Worm (Caenorhabditis elegans) whole organism, young adult: ENCODE measurements around the gene inx-5.

Experiments
- F49E8.2 ChIP-seq: sonication (generic microtip); optimal IDR thresholded peaks from 3 replicates; lab custom pipeline; 2017; ENCODE audit warnings: missing genetic modification characterization, mild to moderate bottlenecking, missing compliant biosample characterization, antibody characterized with exemption, moderate library complexity; ENCODE audit not compliant: insufficient read depth
- Y53F4B.3 ChIP-seq: fragments of 200-800 bp; sonication (Bioruptor generic); IDR thresholded peaks from 2 replicates; pipeline ENCODE4 v1.3.6; 2022; ENCODE audit warnings: missing genetic modification reagents, missing genetic modification characterization, missing compliant biosample characterization
- Y95B8A.8 ChIP-seq: fragments of 200-800 bp; sonication (Bioruptor generic); IDR thresholded peaks from 2 replicates; pipeline ENCODE4 v1.3.6; 2022; ENCODE audit warnings: missing genetic modification reagents, missing genetic modification characterization, missing compliant biosample characterization
- ZK185.1 ChIP-seq: sonication (generic microtip); optimal IDR thresholded peaks from 2 replicates; lab custom pipeline; 2016; ENCODE audit warnings: mild to moderate bottlenecking, missing genetic modification characterization, missing compliant biosample characterization; ENCODE audit not compliant: poor library complexity, severe bottlenecking
- ama-1 ChIP-seq, 3 experiments: fragments of 150-350 bp in 1 of 3; sonication (generic microtip) in 2 of 3; optimal IDR thresholded peaks; 2 replicates each; lab custom pipeline; 2014 to 2018; ENCODE audit warnings: missing biosample characterization in 2 of 3, missing genetic modification characterization in 2 of 3, missing genetic modification reagents in 2 of 3
- aptf-3 ChIP-seq: fragments of 200-800 bp; sonication (Bioruptor generic); IDR thresholded peaks from 2 replicates; pipeline ENCODE4 v1.3.6; 2022; ENCODE audit warnings: missing genetic modification characterization, missing compliant biosample characterization
- athp-1 ChIP-seq: sonication (generic microtip); optimal IDR thresholded peaks from 2 replicates; lab custom pipeline; 2017; ENCODE audit warnings: mild to moderate bottlenecking, missing genetic modification characterization, missing compliant biosample characterization
- attf-3 ChIP-seq: fragments of 200-800 bp; sonication (Bioruptor generic); conservative IDR thresholded peaks from 2 replicates; pipeline ENCODE4 v1.3.6; 2022; ENCODE audit warnings: missing genetic modification reagents, missing genetic modification characterization, missing compliant biosample characterization
- attf-5 ChIP-seq: fragments of 200-800 bp; sonication (Bioruptor generic); optimal IDR thresholded peaks from 2 replicates; lab custom pipeline; 2018; ENCODE audit warnings: mild to moderate bottlenecking, missing genetic modification characterization, missing compliant biosample characterization
- bed-1 ChIP-seq: fragments of 200-800 bp; sonication (Bioruptor generic); IDR thresholded peaks from 2 replicates; pipeline ENCODE4 v1.3.6; 2022; ENCODE audit warnings: missing genetic modification reagents, missing genetic modification characterization, missing compliant biosample characterization
- efl-1 ChIP-seq: fragments of 150-350 bp; optimal IDR thresholded peaks from 2 replicates; lab custom pipeline; 2014; ENCODE audit warnings: missing biosample characterization, missing genetic modification reagents, missing genetic modification characterization
- fkh-3 ChIP-seq: sonication (generic microtip); optimal IDR thresholded peaks from 2 replicates; lab custom pipeline; 2016; ENCODE audit warnings: mild to moderate bottlenecking, missing genetic modification characterization, missing compliant biosample characterization
- hmg-20 ChIP-seq: fragments of 200-800 bp; sonication (Bioruptor generic); IDR thresholded peaks from 2 replicates; pipeline ENCODE4 v1.3.6; 2022; ENCODE audit warnings: missing genetic modification reagents, missing genetic modification characterization, missing compliant biosample characterization
- hsf-1 ChIP-seq: fragments of 200-800 bp; sonication (Bioruptor generic); IDR thresholded peaks from 2 replicates; pipeline ENCODE4 v1.3.6; 2022; ENCODE audit warnings: missing genetic modification reagents, missing genetic modification characterization, missing compliant biosample characterization
- lin-35 ChIP-seq, 3 experiments: fragments of 150-350 bp in 2 of 3; sonication (generic microtip) in 1 of 3; optimal IDR thresholded peaks; 2 replicates each; lab custom pipeline; 2014 to 2018; ENCODE audit warnings: missing biosample characterization in 3 of 3, missing genetic modification characterization in 3 of 3, missing genetic modification reagents in 3 of 3
- lin-54 ChIP-seq: fragments of 200-800 bp; sonication (Bioruptor generic); optimal IDR thresholded peaks from 2 replicates; lab custom pipeline; 2018; ENCODE audit warnings: mild to moderate bottlenecking, missing genetic modification characterization, missing compliant biosample characterization
- madf-10 ChIP-seq: sonication (generic microtip); optimal IDR thresholded peaks from 2 replicates; lab custom pipeline; 2016; ENCODE audit warnings: mild to moderate bottlenecking, missing genetic modification characterization, missing compliant biosample characterization
- madf-3 ChIP-seq: fragments of 200-800 bp; sonication (Bioruptor generic); IDR thresholded peaks from 2 replicates; pipeline ENCODE4 v1.3.6; 2022; ENCODE audit warnings: missing genetic modification reagents, missing genetic modification characterization, missing compliant biosample characterization
- mcd-1 ChIP-seq: fragments of 200-800 bp; sonication (Bioruptor generic); IDR thresholded peaks from 2 replicates; pipeline ENCODE4 v1.3.6; 2022; ENCODE audit warnings: missing genetic modification reagents, missing genetic modification characterization, missing compliant biosample characterization
- mel-28 ChIP-seq: sonication (generic microtip); optimal IDR thresholded peaks from 2 replicates; lab custom pipeline; 2016; ENCODE audit warnings: borderline replicate concordance, mild to moderate bottlenecking, missing genetic modification characterization, missing compliant biosample characterization
- nfya-2 ChIP-seq: fragments of 200-800 bp; sonication (Bioruptor generic); IDR thresholded peaks from 2 replicates; pipeline ENCODE4 v1.3.6; 2022; ENCODE audit warnings: missing genetic modification reagents, missing genetic modification characterization, missing compliant biosample characterization
- nhr-120 ChIP-seq: fragments of 200-800 bp; sonication (Bioruptor generic); IDR thresholded peaks from 2 replicates; pipeline ENCODE4 v1.3.6; 2022; ENCODE audit warnings: missing genetic modification characterization, missing compliant biosample characterization
- nhr-90 ChIP-seq: sonication (generic microtip); optimal IDR thresholded peaks from 2 replicates; lab custom pipeline; 2016; ENCODE audit warnings: missing genotype, mild to moderate bottlenecking, missing genetic modification characterization, missing compliant biosample characterization
- repo-1 ChIP-seq: sonication (generic microtip); optimal IDR thresholded peaks from 2 replicates; lab custom pipeline; 2017; ENCODE audit warnings: mild to moderate bottlenecking, missing genetic modification characterization, missing compliant biosample characterization
- rpc-1 ChIP-seq, 2 experiments: fragments of 150-350 bp in 1 of 2; sonication (generic microtip) in 1 of 2; optimal IDR thresholded peaks; 2 replicates each; lab custom pipeline; 2014 to 2018; ENCODE audit warnings: missing biosample characterization in 1 of 2, missing genetic modification characterization in 1 of 2, missing genetic modification reagents in 1 of 2, missing genotype in 1 of 2
- snpc-1.1 ChIP-seq: sonication (generic microtip); optimal IDR thresholded peaks from 2 replicates; lab custom pipeline; 2017; ENCODE audit warnings: missing genetic modification characterization, mild to moderate bottlenecking, missing compliant biosample characterization, antibody characterized with exemption, moderate library complexity, missing genotype, missing genetic modification reagents; ENCODE audit not compliant: insufficient read depth
- snpc-3.4 ChIP-seq: sonication (generic microtip); optimal IDR thresholded peaks from 2 replicates; lab custom pipeline; 2017; ENCODE audit warnings: missing genetic modification characterization, mild to moderate bottlenecking, missing compliant biosample characterization, antibody characterized with exemption, moderate library complexity, missing genotype, missing genetic modification reagents
- tbx-9 ChIP-seq: sonication (generic microtip); optimal IDR thresholded peaks from 2 replicates; lab custom pipeline; 2016; ENCODE audit warnings: borderline replicate concordance, missing genetic modification characterization, inconsistent platforms, missing compliant biosample characterization
- tlf-1 ChIP-seq: fragments of 200-800 bp; sonication (Bioruptor generic); optimal IDR thresholded peaks from 2 replicates; lab custom pipeline; 2018; ENCODE audit warnings: mild to moderate bottlenecking, missing genetic modification characterization, missing compliant biosample characterization
- ztf-26 ChIP-seq: sonication (generic microtip); optimal IDR thresholded peaks from 2 replicates; lab custom pipeline; 2017; ENCODE audit warnings: missing genetic modification characterization, missing compliant biosample characterization
- ztf-6 ChIP-seq: fragments of 200-800 bp; sonication (Bioruptor generic); IDR thresholded peaks from 2 replicates; pipeline ENCODE4 v1.3.6; 2022; ENCODE audit warnings: missing genetic modification reagents, missing genetic modification characterization, missing compliant biosample characterization

inx-5 gene

ce11 chrX:8276333-8276732 is 25.9 kb downstream of the inx-5 start (continued):
- TF ChIP-seq snpc-3.4 (tag; lab: Kevin White, UChicago), result no peak
- TF ChIP-seq, all 124 proteins: peak for 0

- no peak for TF ChIP-seq ZK185.1 (tag; lab: Kevin White, UChicago)
- no peak for TF ChIP-seq snpc-1.1 (tag; lab: Kevin White, UChicago)
- no peak for TF ChIP-seq ztf-26 (tag; lab: Kevin White, UChicago)
- TF ChIP-seq repo-1 (tag; lab: Kevin White, UChicago), result no peak
- TF ChIP-seq attf-5 (GFP tag; lab: Kevin White, UChicago), result no peak
- TF ChIP-seq athp-1 (tag; lab: Kevin White, UChicago), result no peak
- no peak for TF ChIP-seq efl-1 (GFP tag; lab: Kevin White, UChicago)
- TF ChIP-seq hsf-1, result no peak
- TF ChIP-seq aptf-3 (GFP tag; lab: Robert Waterston, UW), result no peak
- TF ChIP-seq bed-1 (GFP tag; lab: Robert Waterston, UW), result no peak
- TF ChIP-seq fkh-3 (tag; lab: Kevin White, UChicago), result no peak
- no peak for TF ChIP-seq ama-1 (optimal IDR thresholded peaks at IDR 0.05; lab: Kevin White, UChicago)
- TF ChIP-seq ama-1 (GFP tag; optimal IDR thresholded peaks at IDR 0.05; lab: Kevin White, UChicago), result no peak
- no peak for TF ChIP-seq rpc-1 (optimal IDR thresholded peaks at IDR 0.05; lab: Kevin White, UChicago)
- no peak for TF ChIP-seq rpc-1 (tag; optimal IDR thresholded peaks at IDR 0.05; lab: Kevin White, UChicago)
- no peak for TF ChIP-seq mcd-1
- TF ChIP-seq attf-3 (GFP tag; lab: Robert Waterston, UW), result no peak
- no peak for TF ChIP-seq ztf-6 (GFP tag; lab: Robert Waterston, UW)
- TF ChIP-seq madf-10 (tag; lab: Kevin White, UChicago), result no peak
- TF ChIP-seq hmg-20, result no peak
- TF ChIP-seq lin-54, result no peak
These were observed 27.3 kb downstream of the inx-5 start, which contains the start of gene ksr-1 for ce11 chrX:8274869-8275268. Gene ksr-1 (plus strand): TSS chrX:8275169.

ce11 chrX:8273496-8273895 is 28.7 kb downstream of the inx-5 start:
- TF ChIP-seq nhr-90 (tag; lab: Kevin White, UChicago), result no peak
- TF ChIP-seq mel-28 (tag; lab: Kevin White, UChicago), result no peak
- TF ChIP-seq F49E8.2 (tag; lab: Kevin White, UChicago), result no peak
- no peak for TF ChIP-seq Y53F4B.3 (GFP tag; lab: Robert Waterston, UW)

- TF ChIP-seq madf-3 (no peak), tbx-9 (tag; lab: Kevin White, UChicago) (no peak), tlf-1 (GFP tag; lab: Kevin White, UChicago) (no peak)
These were observed 31.1 kb downstream of the inx-5 start, which contains the start of gene cutl-29 for ce11 chrX:8270971-8271553. Gene cutl-29 (minus strand): TSS chrX:8271021.

ce11 chrX:8268083-8268482 is 34.1 kb downstream of the inx-5 start:
- no peak for TF ChIP-seq lin-35 (GFP tag; optimal IDR thresholded peaks at IDR 0.05; lab: Kevin White, UChicago)
- TF ChIP-seq hmg-20, result no peak
- TF ChIP-seq Y95B8A.8 (GFP tag; lab: Robert Waterston, UW), result no peak
- TF ChIP-seq nfya-2, result no peak
- no peak for TF ChIP-seq madf-10 (tag; lab: Kevin White, UChicago)
- no peak for TF ChIP-seq nhr-120 (GFP tag; lab: Robert Waterston, UW)
- TF ChIP-seq, all 124 proteins: peak for 0
